Fruit fly (Drosophila melanogaster) whole organism, embryonic: ENCODE data around the gene CG43638.

Source experiments
- Atf3 ChIP-seq: fragments of 200-800 bp; sonication (Bioruptor generic); optimal IDR thresholded peaks from 3 replicates; lab custom pipeline; 2016; ENCODE audit warnings: missing biosample characterization, missing genetic modification characterization
- Awh ChIP-seq: fragments of 200-800 bp; sonication (Bioruptor generic); IDR thresholded peaks from 2 replicates; pipeline ENCODE4, ENCODE4 v1.3.6; 2022; ENCODE audit warnings: missing biosample characterization, missing genetic modification characterization
- CG10209 ChIP-seq: fragments of 200-800 bp; sonication (Bioruptor generic); optimal IDR thresholded peaks from 3 replicates; lab custom pipeline; 2017; ENCODE audit warnings: missing biosample characterization, mild to moderate bottlenecking, missing genetic modification characterization, missing genetic modification reagents
- CG10979 ChIP-seq: fragments of 200-800 bp; sonication (Bioruptor generic); optimal IDR thresholded peaks from 2 replicates; lab custom pipeline; 2018; ENCODE audit warnings: missing biosample characterization, mild to moderate bottlenecking, missing genetic modification characterization, moderate library complexity
- CG12155 ChIP-seq: fragments of 200-800 bp; sonication (Bioruptor generic); optimal IDR thresholded peaks from 3 replicates; lab custom pipeline; 2016; ENCODE audit warnings: missing biosample characterization, missing genetic modification characterization
- CG13624 ChIP-seq: fragments of 200-800 bp; sonication (Bioruptor generic); optimal IDR thresholded peaks from 2 replicates; lab custom pipeline; 2016; ENCODE audit warnings: missing biosample characterization, missing genetic modification characterization
- CG1603 ChIP-seq: fragments of 200-800 bp; sonication (Bioruptor generic); optimal IDR thresholded peaks from 2 replicates; lab custom pipeline; 2019; ENCODE audit warnings: missing biosample characterization, mild to moderate bottlenecking, missing genetic modification characterization, moderate library complexity
- CG17802 ChIP-seq: fragments of 200-800 bp; sonication (Bioruptor generic); optimal IDR thresholded peaks from 2 replicates; lab custom pipeline; 2018; ENCODE audit warnings: missing biosample characterization, mild to moderate bottlenecking, missing genetic modification characterization, moderate library complexity
- CG2712 ChIP-seq: fragments of 200-800 bp; optimal IDR thresholded peaks from 3 replicates; lab custom pipeline; 2019; ENCODE audit warnings: missing biosample characterization, mild to moderate bottlenecking, missing genetic modification characterization, moderate library complexity
- CG34224 ChIP-seq: fragments of 200-800 bp; sonication (Bioruptor generic); IDR thresholded peaks from 3 replicates; pipeline ENCODE4 v1.3.6; 2022; ENCODE audit warnings: missing biosample characterization, missing genetic modification characterization; ENCODE audit not compliant: partially characterized antibody
- CG4328 ChIP-seq: fragments of 200-800 bp; sonication (Bioruptor generic); optimal IDR thresholded peaks from 3 replicates; lab custom pipeline; 2017; ENCODE audit warnings: missing biosample characterization, missing genetic modification reagents, missing genetic modification characterization
- CG7357 ChIP-seq: fragments of 200-800 bp; sonication (Bioruptor generic); IDR thresholded peaks from 3 replicates; pipeline ENCODE4 v1.3.6; 2022; ENCODE audit warnings: missing biosample characterization, missing genetic modification characterization
- CG7745 ChIP-seq: fragments of 200-800 bp; sonication (Bioruptor generic); optimal IDR thresholded peaks from 2 replicates; lab custom pipeline; 2018; ENCODE audit warnings: missing biosample characterization, mild to moderate bottlenecking, missing genetic modification characterization, moderate library complexity
- CG8290 ChIP-seq, 3 experiments: fragments of 200-800 bp; sonication (Bioruptor generic); optimal IDR thresholded peaks; 2 replicates each; lab custom pipeline; 2016 to 2019; ENCODE audit warnings: missing biosample characterization in 3 of 3, missing genetic modification characterization in 3 of 3, mild to moderate bottlenecking in 2 of 3, moderate library complexity in 1 of 3
- CG9727 ChIP-seq: fragments of 200-800 bp; sonication (Bioruptor generic); optimal IDR thresholded peaks from 3 replicates; lab custom pipeline; 2017; ENCODE audit warnings: missing biosample characterization, mild to moderate bottlenecking, missing genetic modification characterization
- CG9876 ChIP-seq: fragments of 200-800 bp; sonication (Bioruptor generic); optimal IDR thresholded peaks from 2 replicates; lab custom pipeline; 2016; ENCODE audit warnings: missing biosample characterization, missing genetic modification characterization
- D19A ChIP-seq: fragments of 200-800 bp; optimal IDR thresholded peaks from 3 replicates; lab custom pipeline; 2019; ENCODE audit warnings: missing biosample characterization, mild to moderate bottlenecking, missing genetic modification characterization, moderate library complexity
- Dbx ChIP-seq: fragments of 200-800 bp; sonication (Bioruptor generic); IDR thresholded peaks from 3 replicates; pipeline ENCODE4 v1.3.6; 2022; ENCODE audit warnings: missing biosample characterization, missing genetic modification characterization
- Deaf1 ChIP-seq: fragments of 200-800 bp; optimal IDR thresholded peaks from 3 replicates; lab custom pipeline; 2019; ENCODE audit warnings: missing biosample characterization, mild to moderate bottlenecking, missing genetic modification characterization, moderate library complexity
- GATAe ChIP-seq: fragments of 200-800 bp; sonication (Bioruptor generic); conservative IDR thresholded peaks from 2 replicates; pipeline ENCODE4 v1.3.6; 2022; ENCODE audit warnings: missing biosample characterization, missing genetic modification characterization
- HLH3B ChIP-seq: fragments of 200-800 bp; sonication (Bioruptor generic); IDR thresholded peaks from 2 replicates; pipeline ENCODE4 v1.3.6; 2022; ENCODE audit warnings: missing biosample characterization, missing genetic modification characterization
- Hr51 ChIP-seq, 2 experiments: fragments of 200-800 bp; sonication (Bioruptor generic); optimal IDR thresholded peaks; 2 replicates in 1 of 2; 3 replicates in 1 of 2; lab custom pipeline; 2016 to 2018; ENCODE audit warnings: missing biosample characterization in 2 of 2, missing genetic modification characterization in 2 of 2, mild to moderate bottlenecking in 1 of 2, moderate library complexity in 1 of 2
- MBD-R2 ChIP-seq: fragments of 200-800 bp; sonication (Bioruptor generic); IDR thresholded peaks from 2 replicates; pipeline ENCODE4 v1.3.6; 2022; ENCODE audit warnings: missing biosample characterization, missing genetic modification characterization
- Meics ChIP-seq: fragments of 200-800 bp; sonication (Bioruptor generic); optimal IDR thresholded peaks from 2 replicates; lab custom pipeline; 2017; ENCODE audit warnings: missing biosample characterization, mild to moderate bottlenecking, missing genetic modification characterization
- Myb ChIP-seq: fragments of 200-800 bp; sonication (Bioruptor generic); optimal IDR thresholded peaks from 2 replicates; lab custom pipeline; 2016; ENCODE audit warnings: missing biosample characterization, missing genetic modification characterization
- Nf-YB ChIP-seq: fragments of 200-800 bp; sonication (Bioruptor generic); optimal IDR thresholded peaks from 3 replicates; lab custom pipeline; 2019; ENCODE audit warnings: missing biosample characterization, mild to moderate bottlenecking, missing genetic modification characterization, moderate library complexity
- Rfx ChIP-seq: fragments of 200-800 bp; sonication (Bioruptor generic); IDR thresholded peaks from 2 replicates; pipeline ENCODE4 v1.3.6; 2022; ENCODE audit warnings: missing biosample characterization, missing genetic modification characterization
- Sox100B ChIP-seq: fragments of 200-800 bp; sonication (Bioruptor generic); optimal IDR thresholded peaks from 3 replicates; lab custom pipeline; 2018; ENCODE audit warnings: missing biosample characterization, mild to moderate bottlenecking, missing genetic modification characterization
- TFAM ChIP-seq: fragments of 200-800 bp; sonication (Bioruptor generic); optimal IDR thresholded peaks from 2 replicates; lab custom pipeline; 2017; ENCODE audit warnings: missing biosample characterization, missing genetic modification characterization, inconsistent platforms
- Trl ChIP-seq, 3 experiments: fragments of >200 bp in 2 of 3; fragments of 200-800 bp in 1 of 3; sonication (Bioruptor generic) in 1 of 3; optimal IDR thresholded peaks; 2 replicates in 1 of 3; 3 replicates in 2 of 3; lab custom pipeline; 2016 to 2017; ENCODE audit warnings: missing biosample characterization in 1 of 3, missing genetic modification characterization in 1 of 3
- abd-A ChIP-seq: fragments of 200-800 bp; sonication (Bioruptor generic); optimal IDR thresholded peaks from 3 replicates; lab custom pipeline; 2019; ENCODE audit warnings: missing biosample characterization, mild to moderate bottlenecking, missing genetic modification characterization, moderate library complexity
- ara ChIP-seq: fragments of 200-800 bp; sonication (Bioruptor generic); IDR thresholded peaks from 2 replicates; pipeline ENCODE4 v1.3.6; 2022; ENCODE audit warnings: missing biosample characterization, missing genetic modification characterization
- btn ChIP-seq: fragments of 200-800 bp; sonication (Bioruptor generic); optimal IDR thresholded peaks from 2 replicates; lab custom pipeline; 2016; ENCODE audit warnings: missing biosample characterization, missing genetic modification characterization
- cato ChIP-seq: fragments of 200-800 bp; sonication (Bioruptor generic); optimal IDR thresholded peaks from 2 replicates; lab custom pipeline; 2016; ENCODE audit warnings: missing biosample characterization, missing genetic modification characterization, borderline replicate concordance
- dpn ChIP-seq, 2 experiments: fragments of 200-800 bp; sonication (Bioruptor generic); optimal IDR thresholded peaks; 3 replicates each; lab custom pipeline; 2016; ENCODE audit warnings: missing biosample characterization in 2 of 2, missing genetic modification characterization in 2 of 2
- eyg ChIP-seq: fragments of 200-800 bp; sonication (Bioruptor generic); optimal IDR thresholded peaks from 3 replicates; lab custom pipeline; 2016; ENCODE audit warnings: missing biosample characterization, missing genetic modification characterization
- fd64A ChIP-seq: fragments of 200-800 bp; sonication (Bioruptor generic); optimal IDR thresholded peaks from 3 replicates; lab custom pipeline; 2018; ENCODE audit warnings: missing biosample characterization, mild to moderate bottlenecking, missing genetic modification characterization
- grau ChIP-seq: fragments of 200-800 bp; optimal IDR thresholded peaks from 3 replicates; lab custom pipeline; 2019; ENCODE audit warnings: missing biosample characterization, mild to moderate bottlenecking, missing genetic modification characterization, moderate library complexity
- gro ChIP-seq: fragments of 200-800 bp; sonication (Bioruptor generic); optimal IDR thresholded peaks from 2 replicates; lab custom pipeline; 2016; ENCODE audit warnings: missing biosample characterization, missing genetic modification characterization
- ham ChIP-seq: fragments of 200-800 bp; sonication (Bioruptor generic); IDR thresholded peaks from 2 replicates; pipeline ENCODE4 v1.3.6; 2022; ENCODE audit warnings: missing biosample characterization, missing genetic modification characterization
- jing ChIP-seq: fragments of 200-800 bp; sonication (Bioruptor generic); optimal IDR thresholded peaks from 2 replicates; lab custom pipeline; 2018; ENCODE audit warnings: missing biosample characterization, mild to moderate bottlenecking, missing genetic modification characterization
- lab ChIP-seq: fragments of 200-800 bp; sonication (Bioruptor generic); optimal IDR thresholded peaks from 3 replicates; lab custom pipeline; 2017; ENCODE audit warnings: missing biosample characterization, missing genetic modification characterization, mild to moderate bottlenecking, moderate library complexity, missing genetic modification reagents
- lola ChIP-seq, 3 experiments: fragments of >200 bp in 2 of 3; fragments of 200-800 bp in 1 of 3; sonication (Bioruptor generic) in 1 of 3; optimal IDR thresholded peaks; 2 replicates each; lab custom pipeline; 2017 to 2019; ENCODE audit warnings: missing biosample characterization in 3 of 3, missing genetic modification characterization in 3 of 3, mild to moderate bottlenecking in 1 of 3, moderate library complexity in 1 of 3
- lov ChIP-seq, 2 experiments: fragments of 200-800 bp in 1 of 2; fragments of >200 bp in 1 of 2; sonication (Bioruptor generic) in 1 of 2; IDR thresholded peaks in 1 of 2; optimal IDR thresholded peaks in 1 of 2; 2 replicates in 1 of 2; 3 replicates in 1 of 2; pipeline versions ENCODE4 v1.3.6 to Lab custom; 2017 to 2022; ENCODE audit warnings: missing biosample characterization in 1 of 2, missing genetic modification characterization in 1 of 2
- pnt ChIP-seq: fragments of 200-800 bp; sonication (Bioruptor generic); optimal IDR thresholded peaks from 3 replicates; lab custom pipeline; 2016; ENCODE audit warnings: missing biosample characterization, missing genetic modification characterization
- psq ChIP-seq: fragments of 200-800 bp; sonication (Bioruptor generic); optimal IDR thresholded peaks from 2 replicates; lab custom pipeline; 2017; ENCODE audit warnings: missing biosample characterization, missing genetic modification characterization
- sens ChIP-seq: fragments of 200-800 bp; sonication (Bioruptor generic); peaks from one replicate; lab custom pipeline; 2016; ENCODE audit warnings: missing biosample characterization, missing genetic modification characterization
- sqz ChIP-seq: fragments of 200-800 bp; sonication (Bioruptor generic); optimal IDR thresholded peaks from 3 replicates; lab custom pipeline; 2018; ENCODE audit warnings: missing biosample characterization, mild to moderate bottlenecking, missing genetic modification characterization
- tna ChIP-seq: fragments of 200-800 bp; sonication (Bioruptor generic); IDR thresholded peaks from 2 replicates; pipeline ENCODE4 v1.3.6; 2022; ENCODE audit warnings: missing biosample characterization, missing genetic modification characterization; ENCODE audit not compliant: partially characterized antibody

CG43638 gene

dm6 chr3L:12030521-12030920, 13.9 kb upstream of the CG43638 start (continued):
- TF ChIP-seq btn (no peak), Nf-YB (no peak), CG7357 (no peak), CG17802 (tag; lab: Kevin White, UChicago) (no peak), abd-A (tag; lab: Kevin White, UChicago) (no peak), Atf3 (GFP tag; lab: Kevin White, UChicago) (no peak), CG8290 (GFP tag; optimal IDR thresholded peaks at IDR 0.05; lab: Kevin White, UChicago) (no peak), CG8290 (tag; optimal IDR thresholded peaks at IDR 0.05; lab: Kevin White, UChicago) (no peak), psq (no peak), CG2712 (peak; percentile 32), cato (no peak), fd64A (no peak), TFAM (GFP tag; lab: Kevin White, UChicago) (no peak), dpn (GFP tag; optimal IDR thresholded peaks at IDR 0.05; lab: Kevin White, UChicago) (no peak), tna (no peak), CG4328 (GFP tag; lab: Kevin White, UChicago) (no peak), HLH3B (GFP tag; lab: Robert Waterston, UW) (no peak; the same call in 1 of the 2 replicates), CG1603 (peak; percentile 9), lola (GFP tag; optimal IDR thresholded peaks at IDR 0.05; lab: Kevin White, UChicago) (no peak), MBD-R2 (GFP tag; lab: Robert Waterston, UW) (no peak), CG34224 (GFP tag; lab: Robert Waterston, UW) (no peak), eyg (GFP tag; lab: Kevin White, UChicago) (no peak), CG12155 (GFP tag; lab: Kevin White, UChicago) (no peak), Meics (GFP tag; lab: Kevin White, UChicago) (no peak), CG9876 (GFP tag; lab: Kevin White, UChicago) (no peak), sqz (no peak), gro (GFP tag; lab: Kevin White, UChicago) (no peak), jing (GFP tag; lab: Kevin White, UChicago) (no peak), pnt (GFP tag; lab: Kevin White, UChicago) (no peak), CG13624 (GFP tag; lab: Kevin White, UChicago) (no peak), Awh (GFP tag; lab: Robert Waterston, UW) (no peak), ara (GFP tag; lab: Robert Waterston, UW) (0 out of 2 replicates have a peak, but pooled peaks have one; percentile 6), lov (optimal IDR thresholded peaks at IDR 0.05; lab: Kevin White, UChicago) (no peak), lov (GFP tag; IDR thresholded peaks at IDR 0.05; lab: Robert Waterston, UW) (no peak), Myb (GFP tag; lab: Kevin White, UChicago) (no peak), CG10979 (tag; lab: Kevin White, UChicago) (peak; percentile 43), CG10209 (GFP tag; lab: Kevin White, UChicago) (no peak), D19A (tag; lab: Kevin White, UChicago) (peak; percentile 19), ham (no peak), lab (GFP tag; lab: Kevin White, UChicago) (peak; percentile 36), Dbx (GFP tag; lab: Robert Waterston, UW) (0 out of 3 replicates have a peak, but pooled peaks have one; percentile 19), CG9727 (GFP tag; lab: Kevin White, UChicago) (no peak), Rfx (GFP tag; lab: Robert Waterston, UW) (no peak), sens (GFP tag; lab: Kevin White, UChicago) (peak; percentile 60), CG7745 (tag; lab: Kevin White, UChicago) (no peak), Trl (optimal IDR thresholded peaks at IDR 0.05; lab: Kevin White, UChicago) (no peak), Trl (GFP tag; optimal IDR thresholded peaks at IDR 0.05; lab: Kevin White, UChicago) (no peak), Hr51 (GFP tag; optimal IDR thresholded peaks at IDR 0.05; lab: Kevin White, UChicago) (peak in 1 of 2 experiments; percentile 3), grau (tag; lab: Kevin White, UChicago) (no peak), Sox100B (no peak), Deaf1 (tag; lab: Kevin White, UChicago) (no peak), GATAe (GFP tag; lab: Robert Waterston, UW) (no peak)
